Worm (Caenorhabditis elegans): ENCODE measurements around the gene F52D10.2.

DNA sequence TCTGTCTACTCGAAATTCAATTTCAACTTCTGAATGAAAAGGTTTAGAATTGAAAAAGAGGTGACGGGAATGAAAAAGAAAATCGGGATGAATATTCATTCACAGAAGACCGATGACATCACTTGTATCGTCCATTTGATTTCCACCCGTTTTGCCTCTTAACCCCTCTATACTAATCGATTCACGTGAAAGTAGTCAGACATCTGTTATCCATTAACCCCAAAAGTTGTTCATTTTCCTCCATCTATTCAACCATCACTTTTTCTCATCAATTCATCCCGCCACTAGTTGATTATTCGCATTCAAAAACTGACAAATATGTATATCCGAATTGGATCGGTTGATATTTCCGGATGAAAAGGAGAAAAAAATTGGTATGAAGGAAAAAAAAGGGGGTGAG lies 1.0 kb upstream of the F52D10.2 start:
- TF ChIP-seq lir-1 (GFP tag; conservative IDR thresholded peaks at IDR 0.05) (no peak), F39B2.1 (GFP tag; IDR thresholded peaks at IDR 0.05) (no peak), B0035.1 (tag; optimal IDR thresholded peaks at IDR 0.05) (no peak), repo-1 (tag; optimal IDR thresholded peaks at IDR 0.05) (no peak), B0019.2 (GFP tag; conservative IDR thresholded peaks at IDR 0.05) (no peak), ceh-79 (tag; optimal IDR thresholded peaks at IDR 0.05) (no peak), snpc-1.1 (tag; optimal IDR thresholded peaks at IDR 0.05; ENCODE audit: insufficient read depth) (no peak), F52B5.7 (tag; optimal IDR thresholded peaks at IDR 0.05) (no peak), hlh-26 (GFP tag; conservative IDR thresholded peaks at IDR 0.05) (no peak)
